Fruit fly (Drosophila melanogaster): Measurements from ENCODE around the gene Ref2.
A peak's percentile ranks its signal among the peaks of the same experiment; 100 is the strongest.

Gene Ref2

DNA sequence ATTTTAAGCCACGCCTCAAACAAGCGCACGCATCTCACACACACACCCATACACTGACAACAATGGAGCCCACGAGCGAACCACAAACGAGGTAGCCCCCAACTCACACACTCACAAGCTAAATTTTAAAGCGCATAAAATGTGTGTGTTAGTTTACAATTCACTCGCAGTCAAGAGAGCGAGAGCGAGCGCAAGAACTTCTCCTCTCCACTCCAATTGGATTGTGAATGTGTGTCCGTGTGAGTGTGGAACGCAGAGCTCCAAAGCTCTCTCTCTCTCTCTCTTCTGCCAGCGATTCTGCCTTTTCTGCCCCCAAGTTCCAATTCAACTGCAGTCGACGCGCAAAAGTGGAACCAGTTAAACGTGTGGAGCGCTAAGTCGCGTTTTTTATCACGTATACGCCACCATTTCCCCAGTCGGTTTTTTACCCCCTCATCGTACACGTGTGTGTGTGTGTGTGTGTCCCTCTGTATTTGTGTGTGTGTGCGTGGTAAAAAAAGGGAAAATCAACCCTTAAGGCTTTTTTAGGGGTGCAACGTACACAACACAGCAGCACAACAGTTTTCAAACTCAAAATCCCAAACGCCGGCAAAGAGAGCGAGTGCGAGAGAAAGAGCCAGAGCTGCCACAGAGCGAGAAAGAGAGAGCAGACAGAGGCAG is 28.0 kb downstream of the Ref2 start:
- TF ChIP-seq tai (GFP tag; optimal IDR thresholded peaks at IDR 0.05) (no peak), h (GFP tag; optimal IDR thresholded peaks at IDR 0.05) (peak; percentile 19), ey (GFP tag; optimal IDR thresholded peaks at IDR 0.05) (no peak), psq (GFP tag; optimal IDR thresholded peaks at IDR 0.05) (peak; percentile 6), Myc (optimal IDR thresholded peaks at IDR 0.05) (no peak), jim (GFP tag; optimal IDR thresholded peaks at IDR 0.05) (no peak), Hr83 (GFP tag; optimal IDR thresholded peaks at IDR 0.05; ENCODE audit: poor library complexity, severe bottlenecking) (no peak), CrebA (GFP tag; optimal IDR thresholded peaks at IDR 0.05; ENCODE audit: borderline replicate concordance) (peak; percentile 58), HLH106 (tag; optimal IDR thresholded peaks at IDR 0.05) (no peak), Jra (GFP tag; optimal IDR thresholded peaks at IDR 0.05) (peak; percentile 54), Dif (GFP tag; optimal IDR thresholded peaks at IDR 0.05; ENCODE audit: partially characterized antibody) (peak; percentile 89), sv (GFP tag; optimal IDR thresholded peaks at IDR 0.05) (no peak), brk (GFP tag; optimal IDR thresholded peaks at IDR 0.05) (no peak), br (GFP tag; optimal IDR thresholded peaks at IDR 0.05) (peak; percentile 8), CG32264 (GFP tag; optimal IDR thresholded peaks at IDR 0.05) (no peak), Rel (GFP tag; optimal IDR thresholded peaks at IDR 0.05) (peak; percentile 62), Rel (tag; optimal IDR thresholded peaks at IDR 0.05) (no peak), lola (GFP tag; optimal IDR thresholded peaks at IDR 0.05) (no peak), N (GFP tag; optimal IDR thresholded peaks at IDR 0.05) (peak; percentile 52), foxo (GFP tag; optimal IDR thresholded peaks at IDR 0.05) (no peak), rgr (GFP tag; optimal IDR thresholded peaks at IDR 0.05) (no peak), usp (GFP tag; optimal IDR thresholded peaks at IDR 0.05) (no peak), Mio (GFP tag; optimal IDR thresholded peaks at IDR 0.05) (no peak), Abd-B (GFP tag; optimal IDR thresholded peaks at IDR 0.05) (no peak), dl (GFP tag; optimal IDR thresholded peaks at IDR 0.05; ENCODE audit: insufficient read depth in 1 of 2, partially characterized antibody in 2 of 2) (peak; percentile 86 to 88), Vsx2 (GFP tag; optimal IDR thresholded peaks at IDR 0.05; ENCODE audit: partially characterized antibody) (peak; percentile 74), Hr78 (GFP tag; optimal IDR thresholded peaks at IDR 0.05) (no peak), GATAd (GFP tag; optimal IDR thresholded peaks at IDR 0.05) (no peak), woc (GFP tag; optimal IDR thresholded peaks at IDR 0.05) (no peak)

- TF ChIP-seq OdsH (GFP tag; optimal IDR thresholded peaks at IDR 0.05) (no peak), Rel (GFP tag; optimal IDR thresholded peaks at IDR 0.05) (no peak), Rel (tag; optimal IDR thresholded peaks at IDR 0.05) (no peak), jim (GFP tag; optimal IDR thresholded peaks at IDR 0.05) (no peak), brk (GFP tag; optimal IDR thresholded peaks at IDR 0.05) (no peak), lola (GFP tag; optimal IDR thresholded peaks at IDR 0.05) (no peak), CG32264 (GFP tag; optimal IDR thresholded peaks at IDR 0.05) (no peak), dsf (GFP tag; optimal IDR thresholded peaks at IDR 0.05; ENCODE audit: borderline replicate concordance) (no peak), Hr83 (GFP tag; optimal IDR thresholded peaks at IDR 0.05; ENCODE audit: poor library complexity, severe bottlenecking) (no peak), Myc (optimal IDR thresholded peaks at IDR 0.05) (no peak), Jra (GFP tag; optimal IDR thresholded peaks at IDR 0.05) (no peak), Mio (GFP tag; optimal IDR thresholded peaks at IDR 0.05) (no peak), N (GFP tag; optimal IDR thresholded peaks at IDR 0.05) (no peak), sv (GFP tag; optimal IDR thresholded peaks at IDR 0.05) (no peak), sage (GFP tag; optimal IDR thresholded peaks at IDR 0.05) (no peak)
These were observed 29.4 kb downstream of the Ref2 start for dm6 chr2L:12616748-12617147.

dm6 chr2L:12615940-12616450 is 30.2 kb downstream of the Ref2 start:
- TF ChIP-seq HLH106 (tag; optimal IDR thresholded peaks at IDR 0.05) (no peak), br (GFP tag; optimal IDR thresholded peaks at IDR 0.05) (no peak), Hr78 (GFP tag; optimal IDR thresholded peaks at IDR 0.05) (no peak), Dfd (GFP tag; optimal IDR thresholded peaks at IDR 0.05) (no peak), tai (GFP tag; optimal IDR thresholded peaks at IDR 0.05) (no peak), Mio (GFP tag; optimal IDR thresholded peaks at IDR 0.05) (no peak), usp (GFP tag; optimal IDR thresholded peaks at IDR 0.05) (no peak), h (GFP tag; optimal IDR thresholded peaks at IDR 0.05) (no peak), Rel (GFP tag; optimal IDR thresholded peaks at IDR 0.05) (no peak), Rel (tag; optimal IDR thresholded peaks at IDR 0.05) (no peak), ey (GFP tag; optimal IDR thresholded peaks at IDR 0.05) (no peak), brk (GFP tag; optimal IDR thresholded peaks at IDR 0.05) (no peak), Hnf4 (GFP tag; optimal IDR thresholded peaks at IDR 0.05) (no peak), Myc (optimal IDR thresholded peaks at IDR 0.05) (no peak), Jra (GFP tag; optimal IDR thresholded peaks at IDR 0.05) (no peak), Dif (GFP tag; optimal IDR thresholded peaks at IDR 0.05; ENCODE audit: partially characterized antibody) (no peak)
